Worm (Caenorhabditis elegans) whole organism, young adult: ENCODE data around the gene Y116A8C.25.

ENCODE experiments used
- D2030.7 ChIP-seq: fragments of 200-800 bp; sonication (Bioruptor generic); IDR thresholded peaks from 2 replicates; pipeline ENCODE4 v1.3.6; 2022; ENCODE audit warnings: missing genetic modification reagents, missing genetic modification characterization, missing compliant biosample characterization
- F10E7.11 ChIP-seq: sonication (generic microtip); optimal IDR thresholded peaks from 2 replicates; lab custom pipeline; 2017; ENCODE audit warnings: mild to moderate bottlenecking, missing genetic modification characterization, moderate library complexity, missing compliant biosample characterization
- F22D6.2 ChIP-seq: sonication (generic microtip); optimal IDR thresholded peaks from 2 replicates; lab custom pipeline; 2016; ENCODE audit warnings: mild to moderate bottlenecking, missing genetic modification characterization, missing compliant biosample characterization
- F23B12.7 ChIP-seq: sonication (generic microtip); optimal IDR thresholded peaks from 2 replicates; lab custom pipeline; 2017; ENCODE audit warnings: missing genetic modification characterization, mild to moderate bottlenecking, missing compliant biosample characterization, antibody characterized with exemption, moderate library complexity; ENCODE audit not compliant: insufficient read depth
- F37B4.10 ChIP-seq: fragments of 200-800 bp; sonication (Bioruptor generic); IDR thresholded peaks from 2 replicates; pipeline ENCODE4 v1.3.6; 2022; ENCODE audit warnings: missing genetic modification characterization, missing compliant biosample characterization
- F49E8.2 ChIP-seq: sonication (generic microtip); optimal IDR thresholded peaks from 3 replicates; lab custom pipeline; 2017; ENCODE audit warnings: missing genetic modification characterization, mild to moderate bottlenecking, missing compliant biosample characterization, antibody characterized with exemption, moderate library complexity; ENCODE audit not compliant: insufficient read depth
- F52B5.7 ChIP-seq: sonication (generic microtip); optimal IDR thresholded peaks from 2 replicates; lab custom pipeline; 2016; ENCODE audit warnings: mild to moderate bottlenecking, missing genetic modification characterization, missing compliant biosample characterization
- K12H6.12 ChIP-seq: fragments of 200-800 bp; sonication (Bioruptor generic); optimal IDR thresholded peaks from 2 replicates; lab custom pipeline; 2018; ENCODE audit warnings: mild to moderate bottlenecking, missing genetic modification characterization, missing compliant biosample characterization
- Y53G8AR.9 ChIP-seq: fragments of 200-800 bp; sonication (Bioruptor generic); conservative IDR thresholded peaks from 2 replicates; pipeline ENCODE4 v1.3.6; 2022; ENCODE audit warnings: missing genetic modification reagents, missing genetic modification characterization, missing compliant biosample characterization
- Y95B8A.8 ChIP-seq: fragments of 200-800 bp; sonication (Bioruptor generic); IDR thresholded peaks from 2 replicates; pipeline ENCODE4 v1.3.6; 2022; ENCODE audit warnings: missing genetic modification reagents, missing genetic modification characterization, missing compliant biosample characterization
- akir-1 ChIP-seq: fragments of 200-800 bp; sonication (Bioruptor generic); optimal IDR thresholded peaks from 2 replicates; lab custom pipeline; 2018; ENCODE audit warnings: mild to moderate bottlenecking, missing genetic modification characterization, moderate library complexity, missing compliant biosample characterization
- ama-1 ChIP-seq, 3 experiments: fragments of 150-350 bp in 1 of 3; sonication (generic microtip) in 2 of 3; optimal IDR thresholded peaks; 2 replicates each; lab custom pipeline; 2014 to 2018; ENCODE audit warnings: missing biosample characterization in 2 of 3, missing genetic modification characterization in 2 of 3, missing genetic modification reagents in 2 of 3
- aptf-3 ChIP-seq: fragments of 200-800 bp; sonication (Bioruptor generic); IDR thresholded peaks from 2 replicates; pipeline ENCODE4 v1.3.6; 2022; ENCODE audit warnings: missing genetic modification characterization, missing compliant biosample characterization
- attf-6 ChIP-seq: fragments of 200-800 bp; sonication (Bioruptor generic); IDR thresholded peaks from 2 replicates; pipeline ENCODE4 v1.3.6; 2022; ENCODE audit warnings: missing genetic modification reagents, missing genetic modification characterization, missing compliant biosample characterization
- cebp-1 ChIP-seq, 2 experiments: fragments of 200-800 bp in 1 of 2; sonication (Bioruptor generic) in 1 of 2; sonication (generic microtip) in 1 of 2; IDR thresholded peaks in 1 of 2; optimal IDR thresholded peaks in 1 of 2; 2 replicates each; pipeline versions ENCODE4 v1.3.6 to Lab custom; 2017 to 2022; ENCODE audit warnings: missing compliant biosample characterization in 2 of 2, missing genetic modification characterization in 2 of 2, mild to moderate bottlenecking in 1 of 2, missing genetic modification reagents in 1 of 2, moderate library complexity in 1 of 2
- cebp-2 ChIP-seq: fragments of 200-800 bp; sonication (Bioruptor generic); IDR thresholded peaks from 2 replicates; pipeline ENCODE4 v1.3.6; 2022; ENCODE audit warnings: missing genetic modification characterization, missing compliant biosample characterization
- efl-1 ChIP-seq: fragments of 150-350 bp; optimal IDR thresholded peaks from 2 replicates; lab custom pipeline; 2014; ENCODE audit warnings: missing biosample characterization, missing genetic modification reagents, missing genetic modification characterization
- egl-44 ChIP-seq: fragments of 200-800 bp; sonication (Bioruptor generic); IDR thresholded peaks from 2 replicates; pipeline ENCODE4 v1.3.6; 2022; ENCODE audit warnings: missing genetic modification reagents, missing genetic modification characterization, missing compliant biosample characterization
- egrh-3 ChIP-seq: fragments of 200-800 bp; sonication (Bioruptor generic); IDR thresholded peaks from 2 replicates; pipeline ENCODE4 v1.3.6; 2022; ENCODE audit warnings: missing genetic modification reagents, missing genetic modification characterization, missing compliant biosample characterization
- lin-54 ChIP-seq: fragments of 200-800 bp; sonication (Bioruptor generic); optimal IDR thresholded peaks from 2 replicates; lab custom pipeline; 2018; ENCODE audit warnings: mild to moderate bottlenecking, missing genetic modification characterization, missing compliant biosample characterization
- lir-1 ChIP-seq: fragments of 200-800 bp; sonication (Bioruptor generic); conservative IDR thresholded peaks from 2 replicates; pipeline ENCODE4 v1.3.6; 2022; ENCODE audit warnings: missing genetic modification reagents, missing genetic modification characterization, missing compliant biosample characterization
- madf-8 ChIP-seq: fragments of 200-800 bp; sonication (Bioruptor generic); conservative IDR thresholded peaks from 2 replicates; pipeline ENCODE4 v1.3.6; 2022; ENCODE audit warnings: missing genetic modification reagents, missing genetic modification characterization, missing compliant biosample characterization
- mcd-1 ChIP-seq: fragments of 200-800 bp; sonication (Bioruptor generic); IDR thresholded peaks from 2 replicates; pipeline ENCODE4 v1.3.6; 2022; ENCODE audit warnings: missing genetic modification reagents, missing genetic modification characterization, missing compliant biosample characterization
- mel-28 ChIP-seq: sonication (generic microtip); optimal IDR thresholded peaks from 2 replicates; lab custom pipeline; 2016; ENCODE audit warnings: borderline replicate concordance, mild to moderate bottlenecking, missing genetic modification characterization, missing compliant biosample characterization
- nfya-1 ChIP-seq: sonication (generic microtip); optimal IDR thresholded peaks from 2 replicates; lab custom pipeline; 2017; ENCODE audit warnings: antibody characterized with exemption, missing compliant biosample characterization, missing genetic modification characterization, borderline replicate concordance; ENCODE audit not compliant: insufficient read depth
- nfyb-1 ChIP-seq: fragments of 200-800 bp; sonication (Bioruptor generic); IDR thresholded peaks from 2 replicates; pipeline ENCODE4 v1.3.6; 2022; ENCODE audit warnings: missing genetic modification reagents, missing genetic modification characterization, missing compliant biosample characterization
- nhr-179 ChIP-seq: sonication (generic microtip); optimal IDR thresholded peaks from 2 replicates; lab custom pipeline; 2016; ENCODE audit warnings: mild to moderate bottlenecking, missing genetic modification characterization, missing compliant biosample characterization
- nhr-90 ChIP-seq: sonication (generic microtip); optimal IDR thresholded peaks from 2 replicates; lab custom pipeline; 2016; ENCODE audit warnings: missing genotype, mild to moderate bottlenecking, missing genetic modification characterization, missing compliant biosample characterization
- rec-8 ChIP-seq, 2 experiments: sonication (generic microtip); optimal IDR thresholded peaks; 2 replicates each; lab custom pipeline; 2016; ENCODE audit warnings: mild to moderate bottlenecking in 2 of 2, missing genetic modification characterization in 2 of 2, missing genetic modification reagents in 2 of 2, missing genotype in 2 of 2, missing biosample characterization in 1 of 2, missing compliant biosample characterization in 1 of 2, moderate library complexity in 1 of 2
- sdz-38 ChIP-seq: sonication (generic microtip); optimal IDR thresholded peaks from 2 replicates; lab custom pipeline; 2016; ENCODE audit warnings: missing genotype, missing genetic modification characterization, missing compliant biosample characterization
- snpc-1.3 ChIP-seq: sonication (generic microtip); optimal IDR thresholded peaks from 2 replicates; lab custom pipeline; 2017; ENCODE audit warnings: missing genetic modification characterization, mild to moderate bottlenecking, missing compliant biosample characterization, antibody characterized with exemption, moderate library complexity, missing genotype, missing genetic modification reagents; ENCODE audit not compliant: insufficient read depth
- snpc-4 ChIP-seq, 5 experiments: fragments of 150-350 bp in 1 of 5; sonication (generic microtip) in 4 of 5; optimal IDR thresholded peaks; 2 replicates each; lab custom pipeline; 2014 to 2018; ENCODE audit warnings: missing genetic modification characterization in 5 of 5, missing biosample characterization in 3 of 5, antibody characterized with exemption in 2 of 5, mild to moderate bottlenecking in 2 of 5, missing compliant biosample characterization in 2 of 5, missing genotype in 2 of 5, moderate library complexity in 2 of 5, missing genetic modification reagents in 1 of 5
- tlf-1 ChIP-seq: fragments of 200-800 bp; sonication (Bioruptor generic); optimal IDR thresholded peaks from 2 replicates; lab custom pipeline; 2018; ENCODE audit warnings: mild to moderate bottlenecking, missing genetic modification characterization, missing compliant biosample characterization
- unc-130 ChIP-seq: sonication (generic microtip); optimal IDR thresholded peaks from 2 replicates; lab custom pipeline; 2016; ENCODE audit warnings: missing genetic modification reagents, missing genetic modification characterization, missing compliant biosample characterization
- zim-3 ChIP-seq: sonication (generic microtip); optimal IDR thresholded peaks from 2 replicates; lab custom pipeline; 2017; ENCODE audit warnings: mild to moderate bottlenecking, missing genetic modification characterization, moderate library complexity, missing compliant biosample characterization
- ztf-18 ChIP-seq: sonication (generic microtip); optimal IDR thresholded peaks from 2 replicates; lab custom pipeline; 2016; ENCODE audit warnings: missing genotype, mild to moderate bottlenecking, missing genetic modification characterization, missing compliant biosample characterization
- ztf-25 ChIP-seq: fragments of 200-800 bp; sonication (Bioruptor generic); IDR thresholded peaks from 2 replicates; pipeline ENCODE4 v1.3.6; 2022; ENCODE audit warnings: missing genetic modification reagents, missing genetic modification characterization, missing compliant biosample characterization
- ztf-26 ChIP-seq: sonication (generic microtip); optimal IDR thresholded peaks from 2 replicates; lab custom pipeline; 2017; ENCODE audit warnings: missing genetic modification characterization, missing compliant biosample characterization

Gene Y116A8C.25

ce11 chrIV:17111813-17112212, 33.3 kb upstream of the Y116A8C.25 start, which contains the start of gene Y116A8C.33:
Gene Y116A8C.33, plus strand, starts transcription at chrIV:17112113.
- TF ChIP-seq cebp-1 (GFP tag; IDR thresholded peaks at IDR 0.05; lab: Robert Waterston, UW): no peak
- peak; percentile 13 for TF ChIP-seq cebp-1 (tag; optimal IDR thresholded peaks at IDR 0.05; lab: Kevin White, UChicago)
- no peak for TF ChIP-seq nhr-179 (tag; lab: Kevin White, UChicago)
- no peak for TF ChIP-seq mel-28 (tag; lab: Kevin White, UChicago)
- no peak for TF ChIP-seq efl-1 (GFP tag; lab: Kevin White, UChicago)

ce11 chrIV:17110882-17111281, 32.3 kb upstream of the Y116A8C.25 start, which contains the start of gene sfa-1:
Gene sfa-1, minus strand, starts transcription at chrIV:17110982.
- TF ChIP-seq ztf-18 (tag; lab: Kevin White, UChicago) (peak; percentile 18), ztf-26 (no peak), nfya-1 (tag; lab: Kevin White, UChicago) (no peak)

- TF ChIP-seq nhr-90: no peak
- no peak for TF ChIP-seq F10E7.11 (tag; lab: Kevin White, UChicago)
- 0 out of 2 replicates have a peak, but pooled peaks have one; percentile 26 for TF ChIP-seq nfyb-1 (GFP tag; lab: Robert Waterston, UW)
Observed at ce11 chrIV:17109436-17109835, 30.9 kb upstream of the Y116A8C.25 start.

- no peak for TF ChIP-seq sdz-38 (tag; lab: Kevin White, UChicago)
- no peak for TF ChIP-seq tlf-1 (GFP tag; lab: Kevin White, UChicago)
- no peak for TF ChIP-seq egrh-3 (GFP tag; lab: Robert Waterston, UW)
- TF ChIP-seq lir-1 (GFP tag; lab: Robert Waterston, UW): no peak
- TF ChIP-seq nfyb-1 (GFP tag; lab: Robert Waterston, UW): peak; percentile 63; the same call in 1 of the 2 replicates
- TF ChIP-seq ztf-25 (GFP tag; lab: Robert Waterston, UW): no peak
- no peak for TF ChIP-seq mcd-1 (GFP tag; lab: Robert Waterston, UW)
- TF ChIP-seq F10E7.11 (tag; lab: Kevin White, UChicago): no peak
Observed at ce11 chrIV:17108805-17109204, 30.3 kb upstream of the Y116A8C.25 start.

- TF ChIP-seq nfyb-1 (GFP tag; lab: Robert Waterston, UW): no peak
- TF ChIP-seq egl-44: no peak
- TF ChIP-seq F52B5.7 (tag; lab: Kevin White, UChicago): no peak
- no peak for TF ChIP-seq aptf-3 (GFP tag; lab: Robert Waterston, UW)
- no peak for TF ChIP-seq madf-8 (GFP tag; lab: Robert Waterston, UW)
- no peak for TF ChIP-seq F49E8.2 (tag; lab: Kevin White, UChicago)
- TF ChIP-seq ztf-25 (GFP tag; lab: Robert Waterston, UW): no peak
- no peak for TF ChIP-seq F37B4.10
- no peak for TF ChIP-seq Y95B8A.8 (GFP tag; lab: Robert Waterston, UW)
- TF ChIP-seq snpc-1.3 (tag; lab: Kevin White, UChicago): no peak
- TF ChIP-seq ama-1 (optimal IDR thresholded peaks at IDR 0.05; lab: Kevin White, UChicago): no peak
- no peak for TF ChIP-seq ama-1 (GFP tag; optimal IDR thresholded peaks at IDR 0.05; lab: Kevin White, UChicago)
- no peak for TF ChIP-seq rec-8 (tag; optimal IDR thresholded peaks at IDR 0.05; lab: Kevin White, UChicago)
- TF ChIP-seq lin-54 (GFP tag; lab: Kevin White, UChicago): no peak
- no peak for TF ChIP-seq snpc-4 (GFP tag; optimal IDR thresholded peaks at IDR 0.05; lab: Kevin White, UChicago)
- TF ChIP-seq snpc-4 (tag; optimal IDR thresholded peaks at IDR 0.05; lab: Kevin White, UChicago): peak in 1 of 4 experiments; percentile 6
- 0 out of 2 replicates have a peak, but pooled peaks have one; percentile 8 for TF ChIP-seq Y53G8AR.9 (GFP tag; lab: Robert Waterston, UW)
- no peak for TF ChIP-seq nhr-179 (tag; lab: Kevin White, UChicago)
- TF ChIP-seq unc-130: no peak
- TF ChIP-seq F22D6.2 (tag; lab: Kevin White, UChicago): no peak
- 0 out of 2 replicates have a peak, but pooled peaks have one; percentile 12 for TF ChIP-seq attf-6 (GFP tag; lab: Robert Waterston, UW)
- no peak for TF ChIP-seq akir-1 (GFP tag; lab: Kevin White, UChicago)
- TF ChIP-seq zim-3 (tag; lab: Kevin White, UChicago): no peak
- peak; percentile 29; the same call in 1 of the 2 replicates for TF ChIP-seq D2030.7 (GFP tag; lab: Robert Waterston, UW)
- no peak for TF ChIP-seq cebp-2
- no peak for TF ChIP-seq K12H6.12 (tag; lab: Kevin White, UChicago)
- no peak for TF ChIP-seq F23B12.7 (tag; lab: Kevin White, UChicago)
Observed at ce11 chrIV:17108200-17108599, 29.7 kb upstream of the Y116A8C.25 start.
